Worm (Caenorhabditis elegans) whole organism, L1 larva: ENCODE data around the gene T21C12.8.
A peak's percentile ranks its signal among the peaks of the same experiment; 100 is the strongest.

ENCODE experiments used
- C34B4.2 ChIP-seq: sonication (generic microtip); optimal IDR thresholded peaks from 2 replicates; lab custom pipeline; 2017; ENCODE audit warnings: mild to moderate bottlenecking, missing genetic modification characterization, missing compliant biosample characterization
- Y116A8C.19 ChIP-seq: sonication (generic microtip); optimal IDR thresholded peaks from 2 replicates; lab custom pipeline; 2016; ENCODE audit warnings: missing compliant biosample characterization, missing genetic modification characterization, borderline replicate concordance
- alr-1 ChIP-seq: fragments of 200-800 bp; sonication (Bioruptor generic); optimal IDR thresholded peaks from 2 replicates; lab custom pipeline; 2018; ENCODE audit warnings: borderline replicate concordance, mild to moderate bottlenecking, missing genetic modification characterization, missing compliant biosample characterization
- blmp-1 ChIP-seq: fragments of 150-350 bp; optimal IDR thresholded peaks from 2 replicates; lab custom pipeline; 2014; ENCODE audit warnings: missing biosample characterization, missing genetic modification characterization
- ceh-82 ChIP-seq, 3 experiments: fragments of 150-350 bp in 1 of 3; sonication (generic microtip) in 2 of 3; optimal IDR thresholded peaks; 2 replicates each; lab custom pipeline; 2014 to 2017; ENCODE audit warnings: missing biosample characterization in 3 of 3, missing genetic modification characterization in 3 of 3
- ces-1 ChIP-seq: fragments of 150-350 bp; optimal IDR thresholded peaks from 2 replicates; lab custom pipeline; 2014; ENCODE audit warnings: missing biosample characterization, missing genetic modification reagents, missing genetic modification characterization
- dsc-1 ChIP-seq: sonication (generic microtip); optimal IDR thresholded peaks from 2 replicates; lab custom pipeline; 2016; ENCODE audit warnings: mild to moderate bottlenecking, missing genetic modification characterization, missing compliant biosample characterization
- efl-1 ChIP-seq, 4 experiments: fragments of 150-350 bp; optimal IDR thresholded peaks in 3 of 4; peaks in 1 of 4; 1 replicate in 1 of 4; 2 replicates in 3 of 4; lab custom pipeline; 2014; ENCODE audit warnings: missing biosample characterization in 2 of 4, missing genetic modification characterization in 2 of 4, missing genetic modification reagents in 2 of 4
- egl-13 ChIP-seq: sonication (generic microtip); optimal IDR thresholded peaks from 2 replicates; lab custom pipeline; 2016; ENCODE audit warnings: missing genotype, missing genetic modification reagents, missing genetic modification characterization, missing compliant biosample characterization
- elt-3 ChIP-seq, 6 experiments: fragments of 150-350 bp in 1 of 6; sonication (generic microtip); optimal IDR thresholded peaks; 2 replicates each; lab custom pipeline; 2017 to 2018; ENCODE audit warnings: missing biosample characterization in 6 of 6, missing genetic modification characterization in 6 of 6, inconsistent platforms in 1 of 6
- fkh-10 ChIP-seq: sonication (generic microtip); optimal IDR thresholded peaks from 2 replicates; lab custom pipeline; 2017; ENCODE audit warnings: missing biosample characterization, missing genetic modification reagents, missing genetic modification characterization
- fkh-8 ChIP-seq: sonication (generic microtip); optimal IDR thresholded peaks from 2 replicates; lab custom pipeline; 2016; ENCODE audit warnings: mild to moderate bottlenecking, missing genetic modification characterization, missing compliant biosample characterization
- grh-1 ChIP-seq: fragments of 200-800 bp; sonication (Bioruptor generic); IDR thresholded peaks from 2 replicates; pipeline ENCODE4 v1.3.6; 2022; ENCODE audit warnings: missing genetic modification reagents, missing genetic modification characterization, missing compliant biosample characterization
- irx-1 ChIP-seq: sonication (generic microtip); optimal IDR thresholded peaks from 2 replicates; lab custom pipeline; 2016; ENCODE audit warnings: missing genetic modification characterization, missing compliant biosample characterization
- lin-14 ChIP-seq: fragments of 200-800 bp; sonication (Bioruptor generic); optimal IDR thresholded peaks from 2 replicates; lab custom pipeline; 2018; ENCODE audit warnings: mild to moderate bottlenecking, missing genetic modification characterization, moderate library complexity, missing compliant biosample characterization
- lsy-2 ChIP-seq, 2 experiments: fragments of 150-350 bp; optimal IDR thresholded peaks; 2 replicates each; lab custom pipeline; 2014; ENCODE audit warnings: missing biosample characterization in 2 of 2, missing genetic modification characterization in 2 of 2
- mab-9 ChIP-seq: fragments of 200-800 bp; sonication (Bioruptor generic); IDR thresholded peaks from 2 replicates; pipeline ENCODE4 v1.3.6; 2022; ENCODE audit warnings: missing genetic modification reagents, missing genetic modification characterization, missing compliant biosample characterization
- mep-1 ChIP-seq: fragments of 150-350 bp; optimal IDR thresholded peaks from 2 replicates; lab custom pipeline; 2014; ENCODE audit warnings: missing biosample characterization, missing genetic modification characterization
- nhr-20 ChIP-seq: sonication (generic microtip); optimal IDR thresholded peaks from 2 replicates; lab custom pipeline; 2016; ENCODE audit warnings: mild to moderate bottlenecking, missing genetic modification characterization, missing compliant biosample characterization
- nhr-237 ChIP-seq: fragments of 150-350 bp; optimal IDR thresholded peaks from 2 replicates; lab custom pipeline; 2014; ENCODE audit warnings: missing biosample characterization, missing genetic modification characterization
- nhr-71 ChIP-seq: sonication (generic microtip); optimal IDR thresholded peaks from 2 replicates; lab custom pipeline; 2016; ENCODE audit warnings: mild to moderate bottlenecking, missing genetic modification characterization, moderate library complexity, missing compliant biosample characterization
- nhr-77 ChIP-seq: fragments of 150-350 bp; optimal IDR thresholded peaks from 2 replicates; lab custom pipeline; 2014; ENCODE audit warnings: missing biosample characterization, missing genetic modification characterization
- nhr-85 ChIP-seq: sonication (generic microtip); peaks from one replicate; lab custom pipeline; 2016; ENCODE audit warnings: missing genetic modification characterization, inconsistent platforms, missing compliant biosample characterization
- nhr-90 ChIP-seq: sonication (generic microtip); optimal IDR thresholded peaks from 2 replicates; lab custom pipeline; 2016; ENCODE audit warnings: mild to moderate bottlenecking, missing genetic modification characterization, missing compliant biosample characterization; ENCODE audit not compliant: poor library complexity
- pag-3 ChIP-seq: sonication (generic microtip); optimal IDR thresholded peaks from 2 replicates; lab custom pipeline; 2017; ENCODE audit warnings: missing genetic modification characterization, mild to moderate bottlenecking, missing compliant biosample characterization, antibody characterized with exemption, borderline replicate concordance; ENCODE audit not compliant: insufficient read depth
- pax-3 ChIP-seq: fragments of 200-800 bp; sonication (Bioruptor generic); optimal IDR thresholded peaks from 2 replicates; lab custom pipeline; 2018; ENCODE audit warnings: mild to moderate bottlenecking, missing genetic modification characterization, moderate library complexity, missing compliant biosample characterization
- snpc-4 ChIP-seq: fragments of 150-350 bp; optimal IDR thresholded peaks from 2 replicates; lab custom pipeline; 2014; ENCODE audit warnings: missing biosample characterization, missing genetic modification characterization
- snu-23 ChIP-seq: sonication (generic microtip); optimal IDR thresholded peaks from 2 replicates; lab custom pipeline; 2016; ENCODE audit warnings: missing genetic modification characterization, missing compliant biosample characterization
- sptf-1 ChIP-seq: fragments of 150-350 bp; optimal IDR thresholded peaks from 2 replicates; lab custom pipeline; 2014; ENCODE audit warnings: missing biosample characterization, missing genetic modification characterization
- sup-37 ChIP-seq: fragments of 200-800 bp; sonication (Bioruptor generic); optimal IDR thresholded peaks from 2 replicates; lab custom pipeline; 2018; ENCODE audit warnings: mild to moderate bottlenecking, missing genetic modification characterization, missing compliant biosample characterization
- unc-62 ChIP-seq: fragments of 150-350 bp; optimal IDR thresholded peaks from 2 replicates; lab custom pipeline; 2014; ENCODE audit warnings: missing biosample characterization, missing genetic modification reagents, missing genetic modification characterization
- unc-86 ChIP-seq: sonication (generic microtip); optimal IDR thresholded peaks from 2 replicates; lab custom pipeline; 2016; ENCODE audit warnings: missing genetic modification characterization, missing compliant biosample characterization
- xbp-1 ChIP-seq: sonication (generic microtip); optimal IDR thresholded peaks from 2 replicates; lab custom pipeline; 2016; ENCODE audit warnings: missing genetic modification characterization, missing compliant biosample characterization
- zag-1 ChIP-seq: fragments of 150-350 bp; optimal IDR thresholded peaks from 2 replicates; lab custom pipeline; 2014; ENCODE audit warnings: missing biosample characterization, missing genetic modification characterization
- zip-4 ChIP-seq: fragments of 200-800 bp; sonication (Bioruptor generic); optimal IDR thresholded peaks from 2 replicates; lab custom pipeline; 2018; ENCODE audit warnings: mild to moderate bottlenecking, missing genetic modification characterization, moderate library complexity, missing compliant biosample characterization
- ztf-4 ChIP-seq: fragments of 150-350 bp; optimal IDR thresholded peaks from 2 replicates; lab custom pipeline; 2014; ENCODE audit warnings: missing biosample characterization, missing genetic modification characterization

T21C12.8 gene

ce11 chrIII:10580206-10580605 is 27.4 kb upstream of the T21C12.8 start:
- no peak for TF ChIP-seq fkh-10 (GFP tag; lab: Kevin White, UChicago)
- TF ChIP-seq efl-1 (optimal IDR thresholded peaks at IDR 0.05; lab: Kevin White, UChicago): no peak
- peak in 1 of 2 experiments; percentile 74 for TF ChIP-seq efl-1 (GFP tag; optimal IDR thresholded peaks at IDR 0.05 in 1 of 2; lab: Kevin White, UChicago)
- no peak for TF ChIP-seq ceh-82 (tag; optimal IDR thresholded peaks at IDR 0.05; lab: Kevin White, UChicago)
- TF ChIP-seq lin-14 (GFP tag; lab: Kevin White, UChicago): peak; percentile 41
- TF ChIP-seq snpc-4 (tag; lab: Kevin White, UChicago): peak; percentile 19

ce11 chrIII:10578873-10579272 is 26.0 kb upstream of the T21C12.8 start:
- peak; percentile 76 for TF ChIP-seq egl-13 (tag; lab: Kevin White, UChicago)
- TF ChIP-seq snu-23: no peak
- TF ChIP-seq lin-14 (GFP tag; lab: Kevin White, UChicago): peak; percentile 57
- peak; percentile 9 for TF ChIP-seq fkh-8 (tag; lab: Kevin White, UChicago)
- TF ChIP-seq pax-3: no peak
- no peak for TF ChIP-seq alr-1 (tag; lab: Kevin White, UChicago)
- no peak for TF ChIP-seq unc-62 (GFP tag; lab: Kevin White, UChicago)
- no peak for TF ChIP-seq C34B4.2
- TF ChIP-seq elt-3 (tag; optimal IDR thresholded peaks at IDR 0.05; lab: Kevin White, UChicago): no peak
- TF ChIP-seq unc-86 (tag; lab: Kevin White, UChicago): peak; percentile 41
- TF ChIP-seq sptf-1: no peak
- TF ChIP-seq nhr-71 (tag; lab: Kevin White, UChicago): peak; percentile 22
- TF ChIP-seq nhr-85 (tag; lab: Kevin White, UChicago): no peak

ce11 chrIII:10577782-10578181 is 25.0 kb upstream of the T21C12.8 start:
- TF ChIP-seq zip-4 (GFP tag; lab: Kevin White, UChicago): no peak
- TF ChIP-seq grh-1 (GFP tag; lab: Robert Waterston, UW): no peak
- TF ChIP-seq nhr-237 (tag; lab: Kevin White, UChicago): no peak
- no peak for TF ChIP-seq irx-1 (tag; lab: Kevin White, UChicago)
- peak; percentile 26 for TF ChIP-seq nhr-20 (tag; lab: Kevin White, UChicago)
- TF ChIP-seq Y116A8C.19 (tag; lab: Kevin White, UChicago): no peak
- TF ChIP-seq blmp-1: peak; percentile 10
- TF ChIP-seq lin-14 (GFP tag; lab: Kevin White, UChicago): peak; percentile 76
- peak; percentile 65 for TF ChIP-seq nhr-85 (tag; lab: Kevin White, UChicago)
- no peak for TF ChIP-seq C34B4.2
- peak; percentile 41 for TF ChIP-seq snu-23
- no peak for TF ChIP-seq dsc-1 (tag; lab: Kevin White, UChicago)
- TF ChIP-seq unc-86 (tag; lab: Kevin White, UChicago): no peak
- TF ChIP-seq mep-1: peak; percentile 56
- TF ChIP-seq nhr-90 (tag; lab: Kevin White, UChicago): no peak

- peak; percentile 4 for TF ChIP-seq snpc-4 (tag; lab: Kevin White, UChicago)
Measured at ce11 chrIII:10576316-10576715, 23.5 kb upstream of the T21C12.8 start.

- TF ChIP-seq sup-37 (no peak), zag-1 (tag; lab: Kevin White, UChicago) (no peak), ztf-4 (tag; lab: Kevin White, UChicago) (no peak), fkh-10 (GFP tag; lab: Kevin White, UChicago) (no peak), efl-1 (optimal IDR thresholded peaks at IDR 0.05; lab: Kevin White, UChicago) (no peak), efl-1 (GFP tag; optimal IDR thresholded peaks at IDR 0.05 in 1 of 2; lab: Kevin White, UChicago) (peak in 1 of 2 experiments; percentile 52)
Measured at ce11 chrIII:10575320-10575719, 22.5 kb upstream of the T21C12.8 start, which contains the start of gene Y45F3A.4. TSS of gene Y45F3A.4 (minus strand) at chrIII:10575420.

- no peak for TF ChIP-seq lsy-2 (tag; optimal IDR thresholded peaks at IDR 0.05; lab: Kevin White, UChicago)
- no peak for TF ChIP-seq grh-1 (GFP tag; lab: Robert Waterston, UW)
- no peak for TF ChIP-seq mab-9 (GFP tag; lab: Robert Waterston, UW)
- TF ChIP-seq mep-1: no peak
- no peak for TF ChIP-seq pax-3
- no peak for TF ChIP-seq lin-14 (GFP tag; lab: Kevin White, UChicago)
- TF ChIP-seq xbp-1 (tag; lab: Kevin White, UChicago): no peak
- no peak for TF ChIP-seq nhr-90 (tag; lab: Kevin White, UChicago)
- no peak for TF ChIP-seq ces-1
- TF ChIP-seq pag-3 (tag; lab: Kevin White, UChicago): no peak
- TF ChIP-seq nhr-77 (tag; lab: Kevin White, UChicago): no peak
- no peak for TF ChIP-seq ceh-82 (tag; optimal IDR thresholded peaks at IDR 0.05; lab: Kevin White, UChicago)
- TF ChIP-seq egl-13 (tag; lab: Kevin White, UChicago): no peak
- no peak for TF ChIP-seq dsc-1 (tag; lab: Kevin White, UChicago)
- TF ChIP-seq irx-1 (tag; lab: Kevin White, UChicago): no peak
Measured at ce11 chrIII:10569246-10569645, 16.4 kb upstream of the T21C12.8 start.
